Fruit fly (Drosophila melanogaster) whole organism, embryonic: ENCODE data around the gene Rbf.

Source experiments
- Antp ChIP-seq: fragments of 200-800 bp; sonication (Bioruptor generic); optimal IDR thresholded peaks from 3 replicates; lab custom pipeline; 2016; ENCODE audit warnings: missing biosample characterization, missing genetic modification characterization
- B-H1 ChIP-seq: fragments of 200-800 bp; sonication (Bioruptor generic); IDR thresholded peaks from 3 replicates; pipeline ENCODE4 v1.3.6; 2022; ENCODE audit warnings: missing biosample characterization, missing genetic modification characterization
- CG10366 ChIP-seq: fragments of 200-800 bp; sonication (Bioruptor generic); IDR thresholded peaks from 2 replicates; pipeline ENCODE4 v1.3.6; 2022; ENCODE audit warnings: missing biosample characterization, missing genetic modification characterization
- CG11696 ChIP-seq: fragments of 200-800 bp; sonication (Bioruptor generic); IDR thresholded peaks from 2 replicates; pipeline ENCODE4 v1.3.6; 2022; ENCODE audit warnings: missing biosample characterization, missing genetic modification characterization
- CG13287 ChIP-seq: fragments of 200-800 bp; sonication (Bioruptor generic); IDR thresholded peaks from 2 replicates; pipeline ENCODE4 v1.3.6; 2022; ENCODE audit warnings: missing biosample characterization, missing genetic modification characterization; ENCODE audit not compliant: partially characterized antibody
- CG13296 ChIP-seq: fragments of 200-800 bp; sonication (Bioruptor generic); optimal IDR thresholded peaks from 3 replicates; lab custom pipeline; 2018; ENCODE audit warnings: missing biosample characterization, mild to moderate bottlenecking, missing genetic modification characterization
- CG13624 ChIP-seq: fragments of 200-800 bp; sonication (Bioruptor generic); optimal IDR thresholded peaks from 2 replicates; lab custom pipeline; 2016; ENCODE audit warnings: missing biosample characterization, missing genetic modification characterization
- CG14667 ChIP-seq: fragments of 200-800 bp; sonication (Bioruptor generic); IDR thresholded peaks from 2 replicates; pipeline ENCODE4 v1.3.6; 2022; ENCODE audit warnings: missing biosample characterization, missing genetic modification characterization
- CG14710 ChIP-seq: fragments of 200-800 bp; sonication (Bioruptor generic); optimal IDR thresholded peaks from 3 replicates; lab custom pipeline; 2019; ENCODE audit warnings: missing biosample characterization, mild to moderate bottlenecking, missing genetic modification characterization, moderate library complexity
- CG15696 ChIP-seq: fragments of 200-800 bp; sonication (Bioruptor generic); optimal IDR thresholded peaks from 2 replicates; lab custom pipeline; 2019; ENCODE audit warnings: missing biosample characterization, mild to moderate bottlenecking, missing genetic modification characterization, moderate library complexity
- CG18599 ChIP-seq: fragments of 200-800 bp; sonication (Bioruptor generic); optimal IDR thresholded peaks from 3 replicates; lab custom pipeline; 2017; ENCODE audit warnings: missing biosample characterization, missing genetic modification characterization, mild to moderate bottlenecking, moderate library complexity, missing genetic modification reagents
- CG2120 ChIP-seq: fragments of 200-800 bp; sonication (Bioruptor generic); optimal IDR thresholded peaks from 3 replicates; lab custom pipeline; 2016; ENCODE audit warnings: missing biosample characterization, missing genetic modification characterization
- CG31365 ChIP-seq: fragments of 200-800 bp; sonication (Bioruptor generic); optimal IDR thresholded peaks from 2 replicates; lab custom pipeline; 2018; ENCODE audit warnings: missing biosample characterization, mild to moderate bottlenecking, missing genetic modification characterization
- CG33557 ChIP-seq: fragments of 200-800 bp; sonication (Bioruptor generic); optimal IDR thresholded peaks from 2 replicates; lab custom pipeline; 2019; ENCODE audit warnings: missing biosample characterization, mild to moderate bottlenecking, missing genetic modification characterization, moderate library complexity
- CG34224 ChIP-seq: fragments of 200-800 bp; sonication (Bioruptor generic); IDR thresholded peaks from 3 replicates; pipeline ENCODE4 v1.3.6; 2022; ENCODE audit warnings: missing biosample characterization, missing genetic modification characterization; ENCODE audit not compliant: partially characterized antibody
- CG34376 ChIP-seq: fragments of 200-800 bp; sonication (Bioruptor generic); optimal IDR thresholded peaks from 2 replicates; lab custom pipeline; 2018; ENCODE audit warnings: missing biosample characterization, mild to moderate bottlenecking, missing genetic modification characterization
- CG6254 ChIP-seq: fragments of 200-800 bp; sonication (Bioruptor generic); optimal IDR thresholded peaks from 3 replicates; lab custom pipeline; 2017; ENCODE audit warnings: mild to moderate bottlenecking, missing biosample characterization, missing genetic modification reagents, missing genetic modification characterization
- CG6654 ChIP-seq: fragments of 200-800 bp; sonication (Bioruptor generic); optimal IDR thresholded peaks from 2 replicates; lab custom pipeline; 2017; ENCODE audit warnings: missing biosample characterization, mild to moderate bottlenecking, missing genetic modification characterization
- CG7987 ChIP-seq: fragments of 200-800 bp; sonication (Bioruptor generic); optimal IDR thresholded peaks from 2 replicates; lab custom pipeline; 2018; ENCODE audit warnings: missing biosample characterization, mild to moderate bottlenecking, missing genetic modification characterization, moderate library complexity
- Dll ChIP-seq: fragments of 200-800 bp; sonication (Bioruptor generic); IDR thresholded peaks from 4 replicates; pipeline ENCODE4 v1.3.6; 2022; ENCODE audit warnings: missing biosample characterization, missing genetic modification characterization; ENCODE audit not compliant: partially characterized antibody
- Fer1 ChIP-seq: fragments of 200-800 bp; sonication (Bioruptor generic); optimal IDR thresholded peaks from 2 replicates; lab custom pipeline; 2017; ENCODE audit warnings: missing biosample characterization, mild to moderate bottlenecking, missing genetic modification characterization
- Hmr ChIP-seq: fragments of 200-800 bp; sonication (Bioruptor generic); optimal IDR thresholded peaks from 3 replicates; lab custom pipeline; 2017; ENCODE audit warnings: mild to moderate bottlenecking, missing biosample characterization, missing genetic modification reagents, missing genetic modification characterization
- Hr3 ChIP-seq: fragments of 200-800 bp; sonication (Bioruptor generic); optimal IDR thresholded peaks from 3 replicates; lab custom pipeline; 2016; ENCODE audit warnings: missing biosample characterization, missing genetic modification characterization
- Neu2 ChIP-seq: fragments of 200-800 bp; sonication (Bioruptor generic); optimal IDR thresholded peaks from 3 replicates; lab custom pipeline; 2016; ENCODE audit warnings: missing biosample characterization, missing genetic modification characterization, borderline replicate concordance
- NfI ChIP-seq: fragments of 200-800 bp; sonication (Bioruptor generic); optimal IDR thresholded peaks from 3 replicates; lab custom pipeline; 2018; ENCODE audit warnings: missing biosample characterization, mild to moderate bottlenecking, missing genetic modification characterization, moderate library complexity
- Sin3A ChIP-seq: fragments of >200 bp; optimal IDR thresholded peaks from 2 replicates; lab custom pipeline; 2018
- Xbp1 ChIP-seq: fragments of 200-800 bp; sonication (Bioruptor generic); optimal IDR thresholded peaks from 3 replicates; lab custom pipeline; 2016; ENCODE audit warnings: missing biosample characterization, mild to moderate bottlenecking, missing genetic modification characterization
- abd-A ChIP-seq: fragments of 200-800 bp; sonication (Bioruptor generic); optimal IDR thresholded peaks from 3 replicates; lab custom pipeline; 2019; ENCODE audit warnings: missing biosample characterization, mild to moderate bottlenecking, missing genetic modification characterization, moderate library complexity
- aop ChIP-seq: fragments of 200-800 bp; sonication (Bioruptor generic); IDR thresholded peaks from 2 replicates; pipeline ENCODE4 v1.3.6; 2022; ENCODE audit warnings: missing biosample characterization, missing genetic modification characterization
- bsh ChIP-seq, 2 experiments: fragments of 200-800 bp; sonication (Bioruptor generic); optimal IDR thresholded peaks; 2 replicates each; lab custom pipeline; 2017 to 2018; ENCODE audit warnings: mild to moderate bottlenecking in 2 of 2, missing biosample characterization in 2 of 2, missing genetic modification characterization in 2 of 2, moderate library complexity in 1 of 2
- btn ChIP-seq: fragments of 200-800 bp; sonication (Bioruptor generic); optimal IDR thresholded peaks from 2 replicates; lab custom pipeline; 2016; ENCODE audit warnings: missing biosample characterization, missing genetic modification characterization
- chn ChIP-seq: fragments of 200-800 bp; sonication (Bioruptor generic); optimal IDR thresholded peaks from 2 replicates; lab custom pipeline; 2016; ENCODE audit warnings: missing biosample characterization, missing genetic modification characterization
- dysf ChIP-seq: fragments of 200-800 bp; sonication (Bioruptor generic); IDR thresholded peaks from 3 replicates; pipeline ENCODE4 v1.3.6; 2022; ENCODE audit warnings: missing biosample characterization, missing genetic modification characterization
- fd64A ChIP-seq: fragments of 200-800 bp; sonication (Bioruptor generic); optimal IDR thresholded peaks from 3 replicates; lab custom pipeline; 2018; ENCODE audit warnings: missing biosample characterization, mild to moderate bottlenecking, missing genetic modification characterization
- gro ChIP-seq: fragments of 200-800 bp; sonication (Bioruptor generic); optimal IDR thresholded peaks from 2 replicates; lab custom pipeline; 2016; ENCODE audit warnings: missing biosample characterization, missing genetic modification characterization
- gsb ChIP-seq: fragments of 200-800 bp; sonication (Bioruptor generic); IDR thresholded peaks from 2 replicates; pipeline ENCODE4 v1.3.6; 2022; ENCODE audit warnings: missing biosample characterization, missing genetic modification characterization
- h ChIP-seq: fragments of >200 bp; optimal IDR thresholded peaks from 2 replicates; lab custom pipeline; 2017
- klu ChIP-seq: fragments of 200-800 bp; sonication (Bioruptor generic); IDR thresholded peaks from 2 replicates; pipeline ENCODE4 v1.3.6; 2022; ENCODE audit warnings: missing biosample characterization, missing genetic modification characterization
- lmd ChIP-seq: fragments of 200-800 bp; sonication (Bioruptor generic); IDR thresholded peaks from 2 replicates; pipeline ENCODE4 v1.3.6; 2022; ENCODE audit warnings: missing biosample characterization, missing genetic modification characterization
- lola ChIP-seq, 3 experiments: fragments of >200 bp in 2 of 3; fragments of 200-800 bp in 1 of 3; sonication (Bioruptor generic) in 1 of 3; optimal IDR thresholded peaks; 2 replicates each; lab custom pipeline; 2017 to 2019; ENCODE audit warnings: missing biosample characterization in 3 of 3, missing genetic modification characterization in 3 of 3, mild to moderate bottlenecking in 1 of 3, moderate library complexity in 1 of 3
- nmo ChIP-seq: fragments of 200-800 bp; sonication (Bioruptor generic); optimal IDR thresholded peaks from 2 replicates; lab custom pipeline; 2018; ENCODE audit warnings: missing biosample characterization, mild to moderate bottlenecking, missing genetic modification characterization, moderate library complexity
- onecut ChIP-seq: fragments of 200-800 bp; sonication (Bioruptor generic); IDR thresholded peaks from 2 replicates; pipeline ENCODE4 v1.3.6; 2022; ENCODE audit warnings: missing biosample characterization, missing genetic modification characterization
- ranshi ChIP-seq: fragments of 200-800 bp; sonication (Bioruptor generic); IDR thresholded peaks from 2 replicates; pipeline ENCODE4 v1.3.6; 2022; ENCODE audit warnings: missing biosample characterization, missing genetic modification characterization
- sens ChIP-seq: fragments of 200-800 bp; sonication (Bioruptor generic); peaks from one replicate; lab custom pipeline; 2016; ENCODE audit warnings: missing biosample characterization, missing genetic modification characterization
- sna ChIP-seq: fragments of 200-800 bp; sonication (Bioruptor generic); IDR thresholded peaks from 2 replicates; pipeline ENCODE4 v1.3.6; 2022; ENCODE audit warnings: missing biosample characterization, missing genetic modification characterization; ENCODE audit not compliant: partially characterized antibody
- tap ChIP-seq: fragments of 200-800 bp; optimal IDR thresholded peaks from 3 replicates; lab custom pipeline; 2019; ENCODE audit warnings: missing biosample characterization, mild to moderate bottlenecking, missing genetic modification characterization, moderate library complexity
- trh ChIP-seq: fragments of 200-800 bp; sonication (Bioruptor generic); optimal IDR thresholded peaks from 2 replicates; lab custom pipeline; 2016; ENCODE audit warnings: missing biosample characterization, missing genetic modification characterization
- twi ChIP-seq: fragments of 200-800 bp; optimal IDR thresholded peaks from 2 replicates; lab custom pipeline; 2019; ENCODE audit warnings: missing biosample characterization, mild to moderate bottlenecking, missing genetic modification characterization, moderate library complexity
- wek ChIP-seq: fragments of 200-800 bp; sonication (Bioruptor generic); optimal IDR thresholded peaks from 3 replicates; lab custom pipeline; 2018; ENCODE audit warnings: missing biosample characterization, mild to moderate bottlenecking, missing genetic modification characterization, moderate library complexity
- zf30C ChIP-seq: fragments of 200-800 bp; sonication (Bioruptor generic); optimal IDR thresholded peaks from 3 replicates; lab custom pipeline; 2018; ENCODE audit warnings: missing biosample characterization, mild to moderate bottlenecking, missing genetic modification characterization

Rbf gene

dm6 chrX:765039-765508 lies 36.2 kb downstream of the Rbf start, which contains the start of gene RpL22 (continued):
- TF ChIP-seq dysf (peak; percentile 82), zf30C (GFP tag; lab: Kevin White, UChicago) (peak; percentile 45), lola (GFP tag; optimal IDR thresholded peaks at IDR 0.05; lab: Kevin White, UChicago) (peak in 1 of 3 experiments; percentile 59), Neu2 (peak; percentile 85), onecut (GFP tag; lab: Robert Waterston, UW) (peak; percentile 91), CG10366 (GFP tag; lab: Robert Waterston, UW) (peak; percentile 79), NfI (GFP tag; lab: Kevin White, UChicago) (peak; percentile 93), CG2120 (GFP tag; lab: Kevin White, UChicago) (peak; percentile 74), Dll (GFP tag; lab: Robert Waterston, UW) (0 out of 4 replicates have a peak, but pooled peaks have one; percentile 20), CG14667 (GFP tag; lab: Robert Waterston, UW) (peak; percentile 65), chn (peak; percentile 82), ranshi (GFP tag; lab: Robert Waterston, UW) (peak; percentile 79), CG18599 (GFP tag; lab: Kevin White, UChicago) (peak; percentile 91), sens (GFP tag; lab: Kevin White, UChicago) (peak; percentile 98), fd64A (GFP tag; lab: Kevin White, UChicago) (peak; percentile 79), CG7987 (GFP tag; lab: Kevin White, UChicago) (peak; percentile 95), Xbp1 (GFP tag; lab: Kevin White, UChicago) (peak; percentile 85), CG31365 (peak; percentile 83), lmd (GFP tag; lab: Robert Waterston, UW) (peak; percentile 67), CG6254 (GFP tag; lab: Kevin White, UChicago) (peak; percentile 79), CG34224 (GFP tag; lab: Robert Waterston, UW) (no peak), CG6654 (peak; percentile 75), trh (GFP tag; lab: Kevin White, UChicago) (peak; percentile 54), CG13624 (GFP tag; lab: Kevin White, UChicago) (peak; percentile 98), CG15696 (tag; lab: Kevin White, UChicago) (peak; percentile 50), wek (GFP tag; lab: Kevin White, UChicago) (peak; percentile 83), nmo (GFP tag; lab: Kevin White, UChicago) (peak; percentile 81), gsb (peak; percentile 62), CG13296 (GFP tag; lab: Kevin White, UChicago) (peak; percentile 88), CG14710 (peak; percentile 94), h (lab: Kevin White, UChicago) (no peak), bsh (GFP tag; optimal IDR thresholded peaks at IDR 0.05; lab: Kevin White, UChicago) (peak; percentile 37 to 75), CG11696 (GFP tag; lab: Robert Waterston, UW) (peak; percentile 61; the same call in 1 of the 2 replicates), CG34376 (GFP tag; lab: Kevin White, UChicago) (peak; percentile 95), Hr3 (GFP tag; lab: Kevin White, UChicago) (peak; percentile 67), CG13287 (GFP tag; lab: Robert Waterston, UW) (peak; percentile 59), aop (GFP tag; lab: Robert Waterston, UW) (no peak), gro (GFP tag; lab: Kevin White, UChicago) (peak; percentile 90), Sin3A (lab: Kevin White, UChicago) (peak; percentile 80), klu (GFP tag; lab: Robert Waterston, UW) (peak; percentile 43; the same call in 1 of the 2 replicates), Fer1 (GFP tag; lab: Kevin White, UChicago) (peak; percentile 94), abd-A (tag; lab: Kevin White, UChicago) (peak; percentile 85), B-H1 (GFP tag; lab: Robert Waterston, UW) (peak; percentile 67), btn (peak; percentile 85), Hmr (GFP tag; lab: Kevin White, UChicago) (peak; percentile 98), Antp (GFP tag; lab: Kevin White, UChicago) (peak; percentile 75), tap (tag; lab: Kevin White, UChicago) (peak; percentile 64), CG33557 (GFP tag; lab: Kevin White, UChicago) (peak; percentile 67), sna (GFP tag; lab: Robert Waterston, UW) (no peak), twi (tag; lab: Kevin White, UChicago) (peak; percentile 42)
